Worm (Caenorhabditis elegans) whole organism, late embryonic: Measurements from ENCODE around the gene tag-267.

Source experiments
- K02D7.2 ChIP-seq: sonication (generic microtip); optimal IDR thresholded peaks from 2 replicates; lab custom pipeline; 2017; ENCODE audit warnings: mild to moderate bottlenecking, missing genetic modification characterization, missing compliant biosample characterization
- ceh-14 ChIP-seq: sonication (generic microtip); optimal IDR thresholded peaks from 2 replicates; lab custom pipeline; 2016; ENCODE audit warnings: missing genotype, missing genetic modification characterization, missing compliant biosample characterization
- ceh-19 ChIP-seq: fragments of 200-800 bp; sonication (Bioruptor generic); optimal IDR thresholded peaks from 2 replicates; lab custom pipeline; 2018; ENCODE audit warnings: mild to moderate bottlenecking, missing genetic modification characterization, missing compliant biosample characterization
- ceh-6 ChIP-seq: fragments of 200-800 bp; sonication (Bioruptor generic); optimal IDR thresholded peaks from 2 replicates; lab custom pipeline; 2018; ENCODE audit warnings: mild to moderate bottlenecking, missing genetic modification characterization, missing compliant biosample characterization
- lin-11 ChIP-seq: fragments of 200-800 bp; sonication (Bioruptor generic); optimal IDR thresholded peaks from 2 replicates; lab custom pipeline; 2018; ENCODE audit warnings: mild to moderate bottlenecking, missing genetic modification characterization, missing compliant biosample characterization
- nfya-1 ChIP-seq: sonication (generic microtip); optimal IDR thresholded peaks from 2 replicates; lab custom pipeline; 2017; ENCODE audit warnings: missing genetic modification characterization, mild to moderate bottlenecking, missing compliant biosample characterization, antibody characterized with exemption, moderate library complexity
- nhr-11 ChIP-seq: fragments of 150-350 bp; optimal IDR thresholded peaks from 2 replicates; lab custom pipeline; 2014; ENCODE audit warnings: missing biosample characterization, missing genetic modification characterization
- pqm-1 ChIP-seq: sonication (generic microtip); optimal IDR thresholded peaks from 2 replicates; lab custom pipeline; 2016; ENCODE audit warnings: missing genetic modification characterization, missing compliant biosample characterization
- rnt-1 ChIP-seq: sonication (generic microtip); optimal IDR thresholded peaks from 2 replicates; lab custom pipeline; 2016; ENCODE audit warnings: missing genetic modification characterization, missing compliant biosample characterization

- no peak for TF ChIP-seq K02D7.2 (tag; lab: Kevin White, UChicago)
- no peak for TF ChIP-seq pqm-1 (tag; lab: Kevin White, UChicago)
- TF ChIP-seq ceh-6: no peak
- TF ChIP-seq rnt-1 (tag; lab: Kevin White, UChicago): no peak
- TF ChIP-seq ceh-19: no peak
- TF ChIP-seq nhr-11 (tag; lab: Kevin White, UChicago): no peak
- no peak for TF ChIP-seq lin-11
- no peak for TF ChIP-seq nfya-1 (tag; lab: Kevin White, UChicago)
- no peak for TF ChIP-seq ceh-14 (tag; lab: Kevin White, UChicago)
These were observed 16.7 kb downstream of the tag-267 start for ce11 chrIII:657241-657640.
